Worm (Caenorhabditis elegans): ENCODE measurements around the gene srh-1.

DNA sequence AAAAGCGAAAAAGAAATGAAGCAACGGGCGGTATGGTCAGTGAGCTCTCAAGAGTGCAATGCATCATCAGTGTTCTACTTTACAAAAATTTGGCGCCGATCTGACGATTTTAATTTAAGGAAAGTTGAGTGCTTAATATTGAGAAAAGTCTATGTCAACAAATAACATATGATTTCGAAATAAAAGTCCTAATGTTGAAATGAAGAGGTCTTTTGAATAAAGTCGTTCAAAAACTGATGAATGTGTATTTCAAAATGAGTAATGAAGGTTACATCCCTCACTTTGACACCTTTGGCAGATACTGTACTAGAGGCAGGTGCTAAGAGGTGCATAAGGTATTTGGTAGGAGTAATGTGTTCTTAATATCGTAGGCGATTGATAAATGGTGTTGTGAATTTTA lies 11.8 kb downstream of the srh-1 start:
- no peak for TF ChIP-seq attf-4 (tag; optimal IDR thresholded peaks at IDR 0.05)
- TF ChIP-seq lsy-2 (tag; optimal IDR thresholded peaks at IDR 0.05), result no peak
- TF ChIP-seq Y105C5A.15 (GFP tag; IDR thresholded peaks at IDR 0.05), result no peak
- TF ChIP-seq aly-2 (tag; optimal IDR thresholded peaks at IDR 0.05), result no peak
- TF ChIP-seq hlh-11 (tag; optimal IDR thresholded peaks at IDR 0.05), result no peak

Measured in whole organism, L4 larva.